Worm (Caenorhabditis elegans) whole organism, L1 larva: ENCODE measurements around the gene ntl-9.

Experiments
- C04F5.9 ChIP-seq: sonication (generic microtip); optimal IDR thresholded peaks from 2 replicates; lab custom pipeline; 2016; ENCODE audit warnings: missing genetic modification characterization, missing compliant biosample characterization
- aly-2 ChIP-seq: fragments of 150-350 bp; optimal IDR thresholded peaks from 2 replicates; lab custom pipeline; 2014; ENCODE audit warnings: missing biosample characterization, missing genetic modification characterization
- ama-1 ChIP-seq: fragments of 150-350 bp; optimal IDR thresholded peaks from 2 replicates; lab custom pipeline; 2014
- blmp-1 ChIP-seq: fragments of 150-350 bp; optimal IDR thresholded peaks from 2 replicates; lab custom pipeline; 2014; ENCODE audit warnings: missing biosample characterization, missing genetic modification characterization
- ceh-63 ChIP-seq: fragments of 200-800 bp; sonication (Bioruptor generic); optimal IDR thresholded peaks from 2 replicates; lab custom pipeline; 2018; ENCODE audit warnings: mild to moderate bottlenecking, missing genetic modification characterization, missing compliant biosample characterization
- ceh-8 ChIP-seq: fragments of 200-800 bp; sonication (Bioruptor generic); optimal IDR thresholded peaks from 2 replicates; lab custom pipeline; 2018; ENCODE audit warnings: mild to moderate bottlenecking, missing genetic modification characterization, moderate library complexity, missing compliant biosample characterization
- ceh-82 ChIP-seq, 3 experiments: fragments of 150-350 bp in 1 of 3; sonication (generic microtip) in 2 of 3; optimal IDR thresholded peaks; 2 replicates each; lab custom pipeline; 2014 to 2017; ENCODE audit warnings: missing biosample characterization in 3 of 3, missing genetic modification characterization in 3 of 3
- ces-1 ChIP-seq: fragments of 150-350 bp; optimal IDR thresholded peaks from 2 replicates; lab custom pipeline; 2014; ENCODE audit warnings: missing biosample characterization, missing genetic modification reagents, missing genetic modification characterization
- dsc-1 ChIP-seq: sonication (generic microtip); optimal IDR thresholded peaks from 2 replicates; lab custom pipeline; 2016; ENCODE audit warnings: mild to moderate bottlenecking, missing genetic modification characterization, missing compliant biosample characterization
- efl-3 ChIP-seq: fragments of 200-800 bp; sonication (Bioruptor generic); optimal IDR thresholded peaks from 2 replicates; lab custom pipeline; 2018; ENCODE audit warnings: mild to moderate bottlenecking, missing genetic modification characterization, missing compliant biosample characterization
- elt-2 ChIP-seq: sonication (generic microtip); optimal IDR thresholded peaks from 2 replicates; lab custom pipeline; 2016; ENCODE audit warnings: missing genetic modification characterization, mild to moderate bottlenecking, inconsistent platforms, missing compliant biosample characterization, missing genetic modification reagents
- elt-3 ChIP-seq, 6 experiments: fragments of 150-350 bp in 1 of 6; sonication (generic microtip); optimal IDR thresholded peaks; 2 replicates each; lab custom pipeline; 2017 to 2018; ENCODE audit warnings: missing biosample characterization in 6 of 6, missing genetic modification characterization in 6 of 6, inconsistent platforms in 1 of 6
- fkh-10 ChIP-seq: sonication (generic microtip); optimal IDR thresholded peaks from 2 replicates; lab custom pipeline; 2017; ENCODE audit warnings: missing biosample characterization, missing genetic modification reagents, missing genetic modification characterization
- fkh-4 ChIP-seq: sonication (generic microtip); optimal IDR thresholded peaks from 2 replicates; lab custom pipeline; 2016; ENCODE audit warnings: missing compliant biosample characterization, missing genetic modification characterization, borderline replicate concordance
- grh-1 ChIP-seq: fragments of 200-800 bp; sonication (Bioruptor generic); IDR thresholded peaks from 2 replicates; pipeline ENCODE4 v1.3.6; 2022; ENCODE audit warnings: missing genetic modification reagents, missing genetic modification characterization, missing compliant biosample characterization
- irx-1 ChIP-seq: sonication (generic microtip); optimal IDR thresholded peaks from 2 replicates; lab custom pipeline; 2016; ENCODE audit warnings: missing genetic modification characterization, missing compliant biosample characterization
- isw-1 ChIP-seq: fragments of 200-800 bp; sonication (Bioruptor generic); IDR thresholded peaks from 2 replicates; pipeline ENCODE4 v1.3.6; 2022; ENCODE audit warnings: missing genetic modification characterization, missing compliant biosample characterization
- jun-1 ChIP-seq: fragments of 150-350 bp; optimal IDR thresholded peaks from 2 replicates; lab custom pipeline; 2014; ENCODE audit warnings: missing biosample characterization, missing genetic modification reagents, missing genetic modification characterization
- lin-14 ChIP-seq: fragments of 200-800 bp; sonication (Bioruptor generic); optimal IDR thresholded peaks from 2 replicates; lab custom pipeline; 2018; ENCODE audit warnings: mild to moderate bottlenecking, missing genetic modification characterization, moderate library complexity, missing compliant biosample characterization
- lin-35 ChIP-seq, 2 experiments: fragments of 150-350 bp; optimal IDR thresholded peaks; 2 replicates each; lab custom pipeline; 2014; ENCODE audit warnings: missing biosample characterization in 2 of 2, missing genetic modification characterization in 2 of 2, missing genetic modification reagents in 2 of 2
- mab-9 ChIP-seq: fragments of 200-800 bp; sonication (Bioruptor generic); IDR thresholded peaks from 2 replicates; pipeline ENCODE4 v1.3.6; 2022; ENCODE audit warnings: missing genetic modification reagents, missing genetic modification characterization, missing compliant biosample characterization
- mef-2 ChIP-seq: fragments of 150-350 bp; optimal IDR thresholded peaks from 2 replicates; lab custom pipeline; 2014; ENCODE audit warnings: missing biosample characterization, missing genetic modification characterization
- nhr-11 ChIP-seq: fragments of 150-350 bp; optimal IDR thresholded peaks from 2 replicates; lab custom pipeline; 2014; ENCODE audit warnings: missing biosample characterization, missing genetic modification characterization
- nhr-12 ChIP-seq: sonication (generic microtip); optimal IDR thresholded peaks from 2 replicates; lab custom pipeline; 2017; ENCODE audit warnings: missing biosample characterization, missing genetic modification characterization
- nhr-19 ChIP-seq: fragments of 200-800 bp; sonication (Bioruptor generic); conservative IDR thresholded peaks from 2 replicates; pipeline ENCODE4 v1.3.6; 2022; ENCODE audit warnings: missing genetic modification characterization, missing compliant biosample characterization
- nhr-237 ChIP-seq: fragments of 150-350 bp; optimal IDR thresholded peaks from 2 replicates; lab custom pipeline; 2014; ENCODE audit warnings: missing biosample characterization, missing genetic modification characterization
- nhr-47 ChIP-seq: sonication (generic microtip); optimal IDR thresholded peaks from 2 replicates; lab custom pipeline; 2016; ENCODE audit warnings: mild to moderate bottlenecking, missing genetic modification characterization, moderate library complexity, missing compliant biosample characterization
- nhr-85 ChIP-seq: sonication (generic microtip); peaks from one replicate; lab custom pipeline; 2016; ENCODE audit warnings: missing genetic modification characterization, inconsistent platforms, missing compliant biosample characterization
- nhr-90 ChIP-seq: sonication (generic microtip); optimal IDR thresholded peaks from 2 replicates; lab custom pipeline; 2016; ENCODE audit warnings: mild to moderate bottlenecking, missing genetic modification characterization, missing compliant biosample characterization; ENCODE audit not compliant: poor library complexity
- pax-3 ChIP-seq: fragments of 200-800 bp; sonication (Bioruptor generic); optimal IDR thresholded peaks from 2 replicates; lab custom pipeline; 2018; ENCODE audit warnings: mild to moderate bottlenecking, missing genetic modification characterization, moderate library complexity, missing compliant biosample characterization
- pqm-1 ChIP-seq: sonication (generic microtip); optimal IDR thresholded peaks from 3 replicates; lab custom pipeline; 2017; ENCODE audit warnings: missing biosample characterization, missing genetic modification characterization
- skn-1 ChIP-seq: fragments of 150-350 bp; optimal IDR thresholded peaks from 2 replicates; lab custom pipeline; 2014; ENCODE audit warnings: missing biosample characterization, missing genetic modification characterization
- snu-23 ChIP-seq: sonication (generic microtip); optimal IDR thresholded peaks from 2 replicates; lab custom pipeline; 2016; ENCODE audit warnings: missing genetic modification characterization, missing compliant biosample characterization
- sptf-1 ChIP-seq: fragments of 150-350 bp; optimal IDR thresholded peaks from 2 replicates; lab custom pipeline; 2014; ENCODE audit warnings: missing biosample characterization, missing genetic modification characterization
- tlp-1 ChIP-seq: fragments of 150-350 bp; optimal IDR thresholded peaks from 2 replicates; lab custom pipeline; 2014; ENCODE audit warnings: missing biosample characterization, missing genetic modification characterization
- unc-62 ChIP-seq: fragments of 150-350 bp; optimal IDR thresholded peaks from 2 replicates; lab custom pipeline; 2014; ENCODE audit warnings: missing biosample characterization, missing genetic modification reagents, missing genetic modification characterization
- unc-98 ChIP-seq: fragments of 200-800 bp; sonication (Bioruptor generic); IDR thresholded peaks from 2 replicates; pipeline ENCODE4 v1.3.6; 2022; ENCODE audit warnings: missing genetic modification characterization, missing compliant biosample characterization
- xbp-1 ChIP-seq: sonication (generic microtip); optimal IDR thresholded peaks from 2 replicates; lab custom pipeline; 2016; ENCODE audit warnings: missing genetic modification characterization, missing compliant biosample characterization
- zag-1 ChIP-seq: fragments of 150-350 bp; optimal IDR thresholded peaks from 2 replicates; lab custom pipeline; 2014; ENCODE audit warnings: missing biosample characterization, missing genetic modification characterization
- zip-4 ChIP-seq: fragments of 200-800 bp; sonication (Bioruptor generic); optimal IDR thresholded peaks from 2 replicates; lab custom pipeline; 2018; ENCODE audit warnings: mild to moderate bottlenecking, missing genetic modification characterization, moderate library complexity, missing compliant biosample characterization

The ntl-9 gene

ce11 chrIII:4905405-4905804 is 38.9 kb upstream of the ntl-9 start, which contains the start of gene F26F4.8 (continued):
- TF ChIP-seq xbp-1 (tag; lab: Kevin White, UChicago): no peak
- TF ChIP-seq ceh-63 (GFP tag; lab: Kevin White, UChicago): no peak
- TF ChIP-seq jun-1 (tag; lab: Kevin White, UChicago): no peak
- no peak for TF ChIP-seq mef-2
- no peak for TF ChIP-seq nhr-11 (tag; lab: Kevin White, UChicago)
- no peak for TF ChIP-seq nhr-237 (tag; lab: Kevin White, UChicago)
- peak; percentile 88 for TF ChIP-seq irx-1 (tag; lab: Kevin White, UChicago)
- TF ChIP-seq mab-9 (GFP tag; lab: Robert Waterston, UW): no peak
- TF ChIP-seq dsc-1 (tag; lab: Kevin White, UChicago): peak; percentile 53
- TF ChIP-seq aly-2 (tag; lab: Kevin White, UChicago): no peak
- no peak for TF ChIP-seq zip-4 (GFP tag; lab: Kevin White, UChicago)
- peak; percentile 77 to 83 for TF ChIP-seq lin-35 (GFP tag; optimal IDR thresholded peaks at IDR 0.05; lab: Kevin White, UChicago)
- peak; percentile 37 for TF ChIP-seq isw-1
- TF ChIP-seq ceh-8 (GFP tag; lab: Kevin White, UChicago): no peak
- TF ChIP-seq ceh-82 (tag; optimal IDR thresholded peaks at IDR 0.05; lab: Kevin White, UChicago): no peak
- peak; percentile 64 for TF ChIP-seq lin-14 (GFP tag; lab: Kevin White, UChicago)
- TF ChIP-seq nhr-12 (tag; lab: Kevin White, UChicago): no peak
- TF ChIP-seq nhr-90 (tag; lab: Kevin White, UChicago): peak; percentile 63
- TF ChIP-seq nhr-19 (GFP tag; lab: Robert Waterston, UW): no peak
- no peak for TF ChIP-seq ces-1 (GFP tag; lab: Kevin White, UChicago)
- TF ChIP-seq unc-62 (GFP tag; lab: Kevin White, UChicago): no peak
- peak; percentile 65 for TF ChIP-seq unc-98 (GFP tag; lab: Robert Waterston, UW)
- peak; percentile 66 for TF ChIP-seq nhr-47 (tag; lab: Kevin White, UChicago)
- TF ChIP-seq fkh-4 (tag; lab: Kevin White, UChicago): peak; percentile 88
- no peak for TF ChIP-seq fkh-10
- peak; percentile 59 for TF ChIP-seq C04F5.9 (tag; lab: Kevin White, UChicago)
- no peak for TF ChIP-seq zag-1 (tag; lab: Kevin White, UChicago)
- no peak for TF ChIP-seq tlp-1 (tag; lab: Kevin White, UChicago)
- TF ChIP-seq pax-3 (tag; lab: Kevin White, UChicago): peak; percentile 69
- TF ChIP-seq ama-1 (lab: Kevin White, UChicago): no peak
- no peak for TF ChIP-seq sptf-1 (tag; lab: Kevin White, UChicago)

- peak; percentile 8 for TF ChIP-seq nhr-85
- peak in 1 of 6 experiments; percentile 51 for TF ChIP-seq elt-3 (tag; optimal IDR thresholded peaks at IDR 0.05; lab: Kevin White, UChicago)
- no peak for TF ChIP-seq pqm-1 (tag; lab: Kevin White, UChicago)
- peak; percentile 16 for TF ChIP-seq lin-14 (GFP tag; lab: Kevin White, UChicago)
- peak; percentile 32 for TF ChIP-seq elt-2 (tag; lab: Kevin White, UChicago)
- no peak for TF ChIP-seq ama-1 (lab: Kevin White, UChicago)
- TF ChIP-seq blmp-1 (tag; lab: Kevin White, UChicago): peak; percentile 63
- no peak for TF ChIP-seq snu-23 (GFP tag; lab: Kevin White, UChicago)
- no peak for TF ChIP-seq fkh-4 (tag; lab: Kevin White, UChicago)
These were observed 37.9 kb upstream of the ntl-9 start for ce11 chrIII:4906365-4906764.

ce11 chrIII:4906896-4907295 is 37.4 kb upstream of the ntl-9 start, which contains the start of gene rom-1:
Gene rom-1 (plus strand): TSS chrIII:4907196.
- no peak for TF ChIP-seq skn-1 (tag; lab: Kevin White, UChicago)
- TF ChIP-seq dsc-1 (tag; lab: Kevin White, UChicago): no peak
- TF ChIP-seq pax-3 (tag; lab: Kevin White, UChicago): no peak
- no peak for TF ChIP-seq efl-3
- no peak for TF ChIP-seq grh-1 (GFP tag; lab: Robert Waterston, UW)
- TF ChIP-seq nhr-19 (GFP tag; lab: Robert Waterston, UW): no peak
- no peak for TF ChIP-seq nhr-85
- TF ChIP-seq, all 84 proteins: peak for 0
